Worm (Caenorhabditis elegans) whole organism, mixed stage, embryonic: Measurements from ENCODE around the gene F42H10.6.

Experiments
- M03D4.4 ChIP-seq: sonication (generic microtip); optimal IDR thresholded peaks from 2 replicates; lab custom pipeline; 2017; ENCODE audit warnings: mild to moderate bottlenecking, missing genetic modification characterization, missing compliant biosample characterization
- bed-3 ChIP-seq: fragments of 200-800 bp; sonication (Bioruptor generic); optimal IDR thresholded peaks from 3 replicates; lab custom pipeline; 2018; ENCODE audit warnings: mild to moderate bottlenecking, missing genetic modification characterization, moderate library complexity, missing compliant biosample characterization
- blmp-1 ChIP-seq: fragments of 150-350 bp; optimal IDR thresholded peaks from 2 replicates; lab custom pipeline; 2014; ENCODE audit warnings: missing biosample characterization, missing genetic modification characterization
- ceh-39 ChIP-seq: fragments of 150-350 bp; optimal IDR thresholded peaks from 2 replicates; lab custom pipeline; 2014; ENCODE audit warnings: missing biosample characterization, missing genetic modification characterization
- ceh-43 ChIP-seq: fragments of 200-800 bp; sonication (Bioruptor generic); optimal IDR thresholded peaks from 2 replicates; lab custom pipeline; 2018; ENCODE audit warnings: mild to moderate bottlenecking, missing genetic modification characterization, moderate library complexity, missing compliant biosample characterization
- ceh-83 ChIP-seq: fragments of 200-800 bp; sonication (Bioruptor generic); optimal IDR thresholded peaks from 2 replicates; lab custom pipeline; 2018; ENCODE audit warnings: mild to moderate bottlenecking, missing genetic modification characterization, missing compliant biosample characterization
- ces-1 ChIP-seq: fragments of 150-350 bp; optimal IDR thresholded peaks from 2 replicates; lab custom pipeline; 2014; ENCODE audit warnings: missing biosample characterization, missing genetic modification reagents, missing genetic modification characterization
- cnd-1 ChIP-seq: fragments of 200-800 bp; sonication (Bioruptor generic); optimal IDR thresholded peaks from 2 replicates; lab custom pipeline; 2018; ENCODE audit warnings: mild to moderate bottlenecking, missing genetic modification characterization, missing compliant biosample characterization
- drap-1 ChIP-seq: fragments of 200-800 bp; sonication (Bioruptor generic); optimal IDR thresholded peaks from 3 replicates; lab custom pipeline; 2018; ENCODE audit warnings: mild to moderate bottlenecking, missing genetic modification characterization, missing compliant biosample characterization
- elt-1 ChIP-seq: sonication (generic microtip); optimal IDR thresholded peaks from 2 replicates; lab custom pipeline; 2017; ENCODE audit warnings: missing genetic modification characterization, mild to moderate bottlenecking, missing compliant biosample characterization, antibody characterized with exemption, moderate library complexity, borderline replicate concordance; ENCODE audit not compliant: insufficient read depth
- elt-3 ChIP-seq: fragments of 150-350 bp; optimal IDR thresholded peaks from 2 replicates; lab custom pipeline; 2014; ENCODE audit warnings: missing biosample characterization, missing genetic modification characterization
- flh-1 ChIP-seq: fragments of 200-800 bp; sonication (Bioruptor generic); optimal IDR thresholded peaks from 2 replicates; lab custom pipeline; 2018; ENCODE audit warnings: mild to moderate bottlenecking, missing genetic modification characterization, moderate library complexity, missing compliant biosample characterization
- ham-2 ChIP-seq: fragments of 200-800 bp; sonication (Bioruptor generic); optimal IDR thresholded peaks from 2 replicates; lab custom pipeline; 2018; ENCODE audit warnings: mild to moderate bottlenecking, missing genetic modification characterization, missing compliant biosample characterization
- hlh-1 ChIP-seq: fragments of 150-350 bp; optimal IDR thresholded peaks from 2 replicates; lab custom pipeline; 2014; ENCODE audit warnings: missing biosample characterization, missing genetic modification reagents, missing genetic modification characterization
- lin-13 ChIP-seq: fragments of 150-350 bp; optimal IDR thresholded peaks from 2 replicates; lab custom pipeline; 2014; ENCODE audit warnings: missing biosample characterization, missing genetic modification characterization
- lin-32 ChIP-seq: fragments of 200-800 bp; sonication (Bioruptor generic); optimal IDR thresholded peaks from 2 replicates; lab custom pipeline; 2018; ENCODE audit warnings: mild to moderate bottlenecking, missing genetic modification characterization, missing compliant biosample characterization
- lsy-2 ChIP-seq: fragments of 150-350 bp; optimal IDR thresholded peaks from 2 replicates; lab custom pipeline; 2014; ENCODE audit warnings: missing biosample characterization, missing genetic modification characterization
- mab-5 ChIP-seq: fragments of 150-350 bp; optimal IDR thresholded peaks from 2 replicates; lab custom pipeline; 2014; ENCODE audit warnings: missing biosample characterization, missing genetic modification characterization
- mep-1 ChIP-seq: fragments of 150-350 bp; optimal IDR thresholded peaks from 2 replicates; lab custom pipeline; 2017; ENCODE audit warnings: missing biosample characterization, missing genetic modification reagents, missing genetic modification characterization, inconsistent platforms
- mls-2 ChIP-seq: sonication (generic microtip); optimal IDR thresholded peaks from 2 replicates; lab custom pipeline; 2016; ENCODE audit warnings: mild to moderate bottlenecking, missing genetic modification characterization, moderate library complexity, missing compliant biosample characterization
- nhr-12 ChIP-seq: fragments of 150-350 bp; optimal IDR thresholded peaks from 2 replicates; lab custom pipeline; 2014; ENCODE audit warnings: missing biosample characterization, missing genetic modification characterization
- nhr-2 ChIP-seq: fragments of 150-350 bp; optimal IDR thresholded peaks from 2 replicates; lab custom pipeline; 2014; ENCODE audit warnings: missing biosample characterization, missing genetic modification characterization
- nhr-237 ChIP-seq: fragments of 150-350 bp; optimal IDR thresholded peaks from 2 replicates; lab custom pipeline; 2014; ENCODE audit warnings: missing biosample characterization, missing genetic modification characterization
- nhr-28 ChIP-seq: fragments of 150-350 bp; optimal IDR thresholded peaks from 2 replicates; lab custom pipeline; 2014; ENCODE audit warnings: missing biosample characterization, missing genetic modification characterization
- nhr-76 ChIP-seq: sonication (generic microtip); optimal IDR thresholded peaks from 2 replicates; lab custom pipeline; 2017; ENCODE audit warnings: missing biosample characterization, missing genetic modification characterization
- pha-4 ChIP-seq: fragments of 150-350 bp; optimal IDR thresholded peaks from 2 replicates; lab custom pipeline; 2018; ENCODE audit warnings: missing biosample characterization, missing genetic modification reagents, missing genetic modification characterization
- sem-2 ChIP-seq: fragments of 200-800 bp; sonication (Bioruptor generic); optimal IDR thresholded peaks from 2 replicates; lab custom pipeline; 2018; ENCODE audit warnings: mild to moderate bottlenecking, missing genetic modification characterization, missing compliant biosample characterization
- snpc-4 ChIP-seq: fragments of 150-350 bp; optimal IDR thresholded peaks from 2 replicates; lab custom pipeline; 2014; ENCODE audit warnings: missing biosample characterization, missing genetic modification characterization
- sptf-1 ChIP-seq: sonication (generic microtip); optimal IDR thresholded peaks from 2 replicates; lab custom pipeline; 2017; ENCODE audit warnings: mild to moderate bottlenecking, missing genetic modification characterization, moderate library complexity, missing compliant biosample characterization
- tbx-8 ChIP-seq: fragments of 200-800 bp; sonication (Bioruptor generic); optimal IDR thresholded peaks from 2 replicates; lab custom pipeline; 2018; ENCODE audit warnings: mild to moderate bottlenecking, missing genetic modification characterization, moderate library complexity, missing compliant biosample characterization
- unc-120 ChIP-seq: sonication (generic microtip); optimal IDR thresholded peaks from 2 replicates; lab custom pipeline; 2017; ENCODE audit warnings: missing genetic modification characterization, missing compliant biosample characterization; ENCODE audit not compliant: poor library complexity, severe bottlenecking
- unc-39 ChIP-seq: fragments of 150-350 bp; optimal IDR thresholded peaks from 2 replicates; lab custom pipeline; 2014; ENCODE audit warnings: missing biosample characterization, missing genetic modification characterization
- unc-62 ChIP-seq: fragments of 150-350 bp; optimal IDR thresholded peaks from 2 replicates; lab custom pipeline; 2014; ENCODE audit warnings: missing biosample characterization, missing genetic modification reagents, missing genetic modification characterization
- zip-8 ChIP-seq: fragments of 150-350 bp; optimal IDR thresholded peaks from 2 replicates; lab custom pipeline; 2014; ENCODE audit warnings: missing biosample characterization, missing genetic modification characterization
- ztf-11 ChIP-seq: fragments of 150-350 bp; optimal IDR thresholded peaks from 2 replicates; lab custom pipeline; 2014; ENCODE audit warnings: missing biosample characterization, missing genetic modification characterization

The F42H10.6 gene

DNA sequence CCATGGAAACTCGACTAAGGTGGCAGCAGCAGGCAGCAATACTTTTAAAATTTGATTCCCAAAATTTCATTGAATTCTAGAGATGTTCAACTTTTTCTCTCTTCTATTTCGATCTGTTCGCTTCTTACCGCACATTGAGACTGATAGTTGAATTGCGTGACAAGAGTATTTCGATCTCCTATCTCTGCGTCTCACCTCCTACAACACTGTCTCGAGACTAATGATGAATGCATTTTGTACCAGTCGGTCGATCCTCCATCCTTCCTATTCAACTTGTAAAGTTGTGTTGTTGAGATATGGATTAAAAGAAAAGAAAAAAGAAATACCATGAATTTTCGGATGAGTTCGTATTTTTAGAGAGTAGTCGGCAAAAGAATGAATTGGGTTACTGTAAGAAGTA lies 29.1 kb downstream of the F42H10.6 start:
- TF ChIP-seq ham-2 (GFP tag; lab: Kevin White, UChicago) (no peak), pha-4 (tag; lab: Kevin White, UChicago) (no peak), zip-8 (no peak), ces-1 (GFP tag; lab: Kevin White, UChicago) (no peak), sptf-1 (no peak), ceh-43 (no peak), nhr-76 (tag; lab: Kevin White, UChicago) (no peak), lsy-2 (no peak), cnd-1 (tag; lab: Kevin White, UChicago) (no peak), sem-2 (no peak), M03D4.4 (no peak), nhr-2 (tag; lab: Kevin White, UChicago) (no peak), elt-1 (tag; lab: Kevin White, UChicago) (no peak), elt-3 (tag; lab: Kevin White, UChicago) (no peak), unc-39 (no peak), lin-13 (tag; lab: Kevin White, UChicago) (no peak), ceh-39 (tag; lab: Kevin White, UChicago) (no peak)

DNA sequence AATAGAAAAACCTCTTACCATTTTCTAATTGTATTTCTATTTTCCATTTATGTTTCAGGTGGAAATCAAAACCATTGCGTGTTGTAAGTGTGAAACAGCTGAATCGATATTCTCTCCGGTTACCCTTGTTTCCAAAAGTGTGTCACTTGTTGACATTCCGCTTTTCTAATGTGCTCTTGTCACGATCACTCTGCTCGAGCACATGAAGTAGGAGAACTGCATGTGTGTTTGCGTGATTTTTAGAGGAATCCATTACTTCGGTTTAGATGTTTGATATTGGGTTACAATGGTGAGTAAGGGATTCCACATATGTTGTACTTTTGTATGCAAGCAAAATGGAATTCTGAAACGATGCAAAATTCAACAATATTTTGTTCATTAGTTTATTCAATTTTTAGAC lies 29.8 kb downstream of the F42H10.6 start:
- TF ChIP-seq M03D4.4 (no peak), nhr-2 (tag; lab: Kevin White, UChicago) (no peak), ceh-43 (no peak), nhr-237 (tag; lab: Kevin White, UChicago) (no peak), nhr-12 (no peak), mep-1 (tag; lab: Kevin White, UChicago) (no peak), mls-2 (tag; lab: Kevin White, UChicago) (no peak), lsy-2 (no peak), pha-4 (tag; lab: Kevin White, UChicago) (no peak), unc-39 (no peak), flh-1 (no peak), sem-2 (no peak), zip-8 (no peak), blmp-1 (tag; lab: Kevin White, UChicago) (no peak), ces-1 (GFP tag; lab: Kevin White, UChicago) (no peak), mab-5 (tag; lab: Kevin White, UChicago) (no peak)

DNA sequence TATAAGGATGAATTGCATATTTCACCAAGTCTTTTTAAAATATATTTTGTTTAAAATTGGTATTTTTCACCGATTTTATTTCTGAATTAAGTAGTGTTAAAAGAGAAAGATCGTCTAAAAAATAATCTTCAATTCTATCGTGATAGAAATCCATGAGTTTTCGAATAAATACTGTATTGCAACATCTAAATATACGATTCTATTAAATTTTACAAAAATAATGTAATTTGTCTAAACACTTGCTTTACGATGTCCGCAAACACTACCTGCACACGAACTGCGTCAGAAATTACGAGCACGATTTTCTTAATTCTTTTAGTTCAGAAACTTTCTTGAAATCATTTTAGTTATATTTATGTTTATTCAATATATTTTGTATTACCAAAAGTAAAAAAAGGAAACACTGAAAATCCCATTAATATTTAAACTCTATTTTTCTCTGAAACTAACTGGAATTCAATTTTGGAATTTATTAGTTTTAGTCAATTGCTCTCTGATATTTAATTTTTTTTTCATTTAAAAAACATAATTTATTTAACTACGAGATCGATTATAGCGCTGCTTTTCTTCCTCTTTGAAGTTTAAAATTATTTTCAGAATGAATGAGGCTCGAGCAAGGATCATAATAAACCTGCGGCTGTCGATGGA lies 31.0 kb downstream of the F42H10.6 start, which contains the start of gene mrpl-32:
Gene mrpl-32 (plus strand): TSS at position 598 of the 648 bp plus-strand sequence.
- TF ChIP-seq ham-2 (GFP tag; lab: Kevin White, UChicago) (no peak), ceh-39 (tag; lab: Kevin White, UChicago) (no peak), flh-1 (no peak), unc-39 (no peak), cnd-1 (tag; lab: Kevin White, UChicago) (no peak), nhr-28 (no peak), ceh-43 (no peak), ceh-83 (GFP tag; lab: Kevin White, UChicago) (no peak), lin-13 (tag; lab: Kevin White, UChicago) (no peak), unc-120 (no peak), ztf-11 (tag; lab: Kevin White, UChicago) (no peak), elt-1 (tag; lab: Kevin White, UChicago) (no peak), lin-32 (GFP tag; lab: Kevin White, UChicago) (no peak), lsy-2 (no peak), M03D4.4 (no peak)

DNA sequence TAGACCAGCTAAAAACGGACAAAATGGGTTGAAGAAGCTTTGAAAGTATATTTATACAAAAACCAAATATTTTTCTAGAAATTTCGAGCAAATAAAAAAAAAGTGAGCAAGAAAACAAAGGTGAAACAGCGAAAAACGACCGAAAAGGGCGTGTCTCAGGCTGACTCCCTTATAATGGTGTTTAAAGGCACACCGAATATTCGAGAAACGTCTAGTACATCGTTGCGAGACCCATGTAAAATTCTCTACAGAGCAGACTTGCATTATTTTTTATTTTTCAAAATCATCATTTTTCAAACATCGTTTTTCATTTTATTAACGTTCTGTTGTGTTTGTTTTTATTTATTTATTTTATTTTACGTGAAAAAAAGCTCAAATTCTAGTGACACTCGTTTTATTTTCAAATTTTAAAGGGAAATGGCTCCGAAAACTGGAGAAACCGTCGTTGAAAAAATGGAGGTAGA lies 33.3 kb downstream of the F42H10.6 start, which contains the start of gene rpn-3:
Gene rpn-3 (plus strand): TSS at position 414 of the 464 bp plus-strand sequence.
- no peak for TF ChIP-seq sem-2
- no peak for TF ChIP-seq flh-1
- TF ChIP-seq M03D4.4: peak; percentile 44
- TF ChIP-seq nhr-28: no peak
- TF ChIP-seq ceh-43: no peak
- no peak for TF ChIP-seq nhr-76 (tag; lab: Kevin White, UChicago)
- no peak for TF ChIP-seq nhr-12
- no peak for TF ChIP-seq ceh-83 (GFP tag; lab: Kevin White, UChicago)
- peak; percentile 92 for TF ChIP-seq mab-5 (tag; lab: Kevin White, UChicago)
- TF ChIP-seq unc-39: no peak
- peak; percentile 95 for TF ChIP-seq lin-13 (tag; lab: Kevin White, UChicago)
- TF ChIP-seq drap-1 (GFP tag; lab: Kevin White, UChicago): peak; percentile 42
- peak; percentile 70 for TF ChIP-seq nhr-2 (tag; lab: Kevin White, UChicago)
- peak; percentile 91 for TF ChIP-seq lsy-2
- no peak for TF ChIP-seq bed-3 (GFP tag; lab: Kevin White, UChicago)
- TF ChIP-seq mep-1 (tag; lab: Kevin White, UChicago): peak; percentile 99
- peak; percentile 79 for TF ChIP-seq sptf-1
- peak; percentile 70 for TF ChIP-seq unc-62 (GFP tag; lab: Kevin White, UChicago)
- no peak for TF ChIP-seq lin-32 (GFP tag; lab: Kevin White, UChicago)
- TF ChIP-seq cnd-1 (tag; lab: Kevin White, UChicago): no peak
- peak; percentile 93 for TF ChIP-seq ceh-39 (tag; lab: Kevin White, UChicago)
- peak; percentile 100 for TF ChIP-seq unc-120
- peak; percentile 71 for TF ChIP-seq ztf-11 (tag; lab: Kevin White, UChicago)
- no peak for TF ChIP-seq zip-8
- TF ChIP-seq elt-1 (tag; lab: Kevin White, UChicago): peak; percentile 16
- no peak for TF ChIP-seq tbx-8 (GFP tag; lab: Kevin White, UChicago)
- peak; percentile 35 for TF ChIP-seq blmp-1 (tag; lab: Kevin White, UChicago)
- TF ChIP-seq elt-3 (tag; lab: Kevin White, UChicago): peak; percentile 71
- peak; percentile 98 for TF ChIP-seq ces-1 (GFP tag; lab: Kevin White, UChicago)
- peak; percentile 99 for TF ChIP-seq pha-4 (tag; lab: Kevin White, UChicago)
- TF ChIP-seq snpc-4 (tag; lab: Kevin White, UChicago): no peak
- TF ChIP-seq hlh-1: peak; percentile 53
- peak; percentile 97 for TF ChIP-seq nhr-237 (tag; lab: Kevin White, UChicago)
- TF ChIP-seq mls-2 (tag; lab: Kevin White, UChicago): peak; percentile 60
- no peak for TF ChIP-seq ham-2 (GFP tag; lab: Kevin White, UChicago)
